Fruit fly (Drosophila melanogaster) whole organism: ENCODE measurements around the gene Gr98d.

Experiments
- CG8478 ChIP-seq: fragments of >200 bp; optimal IDR thresholded peaks from 2 replicates; lab custom pipeline; 2018; ENCODE audit warnings: inconsistent platforms
- Dll ChIP-seq: fragments of >200 bp; optimal IDR thresholded peaks from 2 replicates; lab custom pipeline; 2017
- EcR ChIP-seq, 2 experiments: fragments of >200 bp; optimal IDR thresholded peaks; 2 replicates each; lab custom pipeline; 2017; ENCODE audit warnings: missing biosample characterization in 2 of 2, missing genetic modification characterization in 2 of 2, missing genetic modification reagents in 2 of 2
- pan ChIP-seq: fragments of >200 bp; optimal IDR thresholded peaks from 2 replicates; lab custom pipeline; 2017
- psq ChIP-seq: fragments of >200 bp; optimal IDR thresholded peaks from 2 replicates; lab custom pipeline; 2017
- usp ChIP-seq: fragments of >200 bp; optimal IDR thresholded peaks from 2 replicates; lab custom pipeline; 2017; ENCODE audit warnings: missing biosample characterization, missing genetic modification characterization, mixed read lengths

DNA sequence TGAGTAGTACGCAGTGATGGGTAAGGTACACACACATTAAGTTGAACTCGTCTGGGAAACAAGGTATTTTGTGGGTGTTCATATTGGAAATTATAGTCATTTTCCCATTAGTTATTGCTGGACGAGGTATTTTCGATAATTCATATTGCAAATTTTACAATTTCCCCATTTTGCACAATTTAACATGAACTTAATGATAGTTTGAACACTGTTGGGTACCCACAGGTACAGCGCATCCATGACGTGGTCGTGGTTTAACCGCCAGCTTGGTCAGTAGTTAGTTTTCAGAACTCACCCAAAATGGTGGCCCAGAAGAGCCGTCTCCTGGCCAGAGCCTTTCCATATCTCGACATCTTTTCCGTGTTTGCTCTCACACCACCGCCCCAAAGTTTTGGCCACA is 3.7 kb upstream of the Gr98d start, which contains the start of gene Gr98b:
- TF ChIP-seq psq (lab: Kevin White, UChicago), result no peak
- TF ChIP-seq Dll (lab: Kevin White, UChicago), result no peak
- no peak for TF ChIP-seq pan (lab: Kevin White, UChicago)
- TF ChIP-seq CG8478 (lab: Kevin White, UChicago), result no peak
- TF ChIP-seq EcR (GFP tag; optimal IDR thresholded peaks at IDR 0.05; lab: Kevin White, UChicago), result no peak
- TF ChIP-seq usp (GFP tag; lab: Kevin White, UChicago), result no peak
